Worm (Caenorhabditis elegans) whole organism, young adult: ENCODE data around the gene col-68.

Experiments
- F22D6.2 ChIP-seq: sonication (generic microtip); optimal IDR thresholded peaks from 2 replicates; lab custom pipeline; 2016; ENCODE audit warnings: mild to moderate bottlenecking, missing genetic modification characterization, missing compliant biosample characterization
- F37B4.10 ChIP-seq: fragments of 200-800 bp; sonication (Bioruptor generic); IDR thresholded peaks from 2 replicates; pipeline ENCODE4 v1.3.6; 2022; ENCODE audit warnings: missing genetic modification characterization, missing compliant biosample characterization
- Y53G8AR.9 ChIP-seq: fragments of 200-800 bp; sonication (Bioruptor generic); conservative IDR thresholded peaks from 2 replicates; pipeline ENCODE4 v1.3.6; 2022; ENCODE audit warnings: missing genetic modification reagents, missing genetic modification characterization, missing compliant biosample characterization
- attf-3 ChIP-seq: fragments of 200-800 bp; sonication (Bioruptor generic); conservative IDR thresholded peaks from 2 replicates; pipeline ENCODE4 v1.3.6; 2022; ENCODE audit warnings: missing genetic modification reagents, missing genetic modification characterization, missing compliant biosample characterization
- ceh-27 ChIP-seq: fragments of 200-800 bp; sonication (Bioruptor generic); optimal IDR thresholded peaks from 2 replicates; lab custom pipeline; 2018; ENCODE audit warnings: mild to moderate bottlenecking, missing genetic modification characterization, moderate library complexity, missing compliant biosample characterization
- ceh-40 ChIP-seq: fragments of 200-800 bp; sonication (Bioruptor generic); IDR thresholded peaks from 2 replicates; pipeline ENCODE4 v1.3.6; 2022; ENCODE audit warnings: missing genetic modification characterization, missing compliant biosample characterization
- lin-26 ChIP-seq: fragments of 200-800 bp; sonication (Bioruptor generic); IDR thresholded peaks from 2 replicates; pipeline ENCODE4 v1.3.6; 2022; ENCODE audit warnings: missing genetic modification reagents, missing genetic modification characterization, missing compliant biosample characterization
- lin-35 ChIP-seq, 3 experiments: fragments of 150-350 bp in 2 of 3; sonication (generic microtip) in 1 of 3; optimal IDR thresholded peaks; 2 replicates each; lab custom pipeline; 2014 to 2018; ENCODE audit warnings: missing biosample characterization in 3 of 3, missing genetic modification characterization in 3 of 3, missing genetic modification reagents in 3 of 3
- madf-6 ChIP-seq: fragments of 200-800 bp; sonication (Bioruptor generic); IDR thresholded peaks from 2 replicates; pipeline ENCODE4 v1.3.6; 2022; ENCODE audit warnings: missing genetic modification reagents, missing genetic modification characterization, missing compliant biosample characterization
- nfya-1 ChIP-seq: sonication (generic microtip); optimal IDR thresholded peaks from 2 replicates; lab custom pipeline; 2017; ENCODE audit warnings: antibody characterized with exemption, missing compliant biosample characterization, missing genetic modification characterization, borderline replicate concordance; ENCODE audit not compliant: insufficient read depth
- nhr-90 ChIP-seq: sonication (generic microtip); optimal IDR thresholded peaks from 2 replicates; lab custom pipeline; 2016; ENCODE audit warnings: missing genotype, mild to moderate bottlenecking, missing genetic modification characterization, missing compliant biosample characterization
- snpc-4 ChIP-seq, 5 experiments: fragments of 150-350 bp in 1 of 5; sonication (generic microtip) in 4 of 5; optimal IDR thresholded peaks; 2 replicates each; lab custom pipeline; 2014 to 2018; ENCODE audit warnings: missing genetic modification characterization in 5 of 5, missing biosample characterization in 3 of 5, antibody characterized with exemption in 2 of 5, mild to moderate bottlenecking in 2 of 5, missing compliant biosample characterization in 2 of 5, missing genotype in 2 of 5, moderate library complexity in 2 of 5, missing genetic modification reagents in 1 of 5
- ztf-28 ChIP-seq: fragments of 200-800 bp; sonication (Bioruptor generic); IDR thresholded peaks from 2 replicates; pipeline ENCODE4 v1.3.6; 2022; ENCODE audit warnings: missing genetic modification reagents, missing genetic modification characterization, missing compliant biosample characterization
- ztf-6 ChIP-seq: fragments of 200-800 bp; sonication (Bioruptor generic); IDR thresholded peaks from 2 replicates; pipeline ENCODE4 v1.3.6; 2022; ENCODE audit warnings: missing genetic modification reagents, missing genetic modification characterization, missing compliant biosample characterization

DNA sequence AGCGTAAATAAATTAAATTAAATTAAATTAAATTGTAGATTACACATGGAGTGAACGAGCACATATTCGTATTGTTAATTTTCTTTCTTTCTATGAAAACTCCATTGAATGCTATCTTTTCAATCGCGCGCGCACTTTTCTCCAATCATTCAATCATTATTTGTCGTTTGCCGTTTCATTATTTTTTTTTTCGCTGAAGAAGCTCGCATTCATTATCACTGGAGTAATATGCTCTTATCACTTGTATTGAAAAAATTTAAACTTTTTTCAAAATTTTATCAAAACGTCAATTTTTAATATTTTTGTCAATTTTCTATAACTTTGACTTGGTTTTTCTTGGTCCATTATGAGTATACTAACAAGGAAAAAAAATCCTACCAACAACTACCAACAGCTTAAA is 38.9 kb upstream of the col-68 start:
- TF ChIP-seq ztf-6 (GFP tag; lab: Robert Waterston, UW) (no peak), ceh-40 (no peak), F37B4.10 (GFP tag; lab: Robert Waterston, UW) (no peak), ztf-28 (GFP tag; lab: Robert Waterston, UW) (no peak), nhr-90 (tag; lab: Kevin White, UChicago) (no peak), F22D6.2 (no peak), attf-3 (GFP tag; lab: Robert Waterston, UW) (no peak), snpc-4 (GFP tag; optimal IDR thresholded peaks at IDR 0.05; lab: Kevin White, UChicago) (no peak), snpc-4 (tag; optimal IDR thresholded peaks at IDR 0.05; lab: Kevin White, UChicago) (no peak), Y53G8AR.9 (GFP tag; lab: Robert Waterston, UW) (no peak), madf-6 (no peak), lin-26 (no peak), lin-35 (GFP tag; optimal IDR thresholded peaks at IDR 0.05; lab: Kevin White, UChicago) (no peak), nfya-1 (no peak), ceh-27 (no peak)
